Fruit fly (Drosophila melanogaster) whole organism, embryonic: ENCODE measurements around the gene mRpS10.
A peak's percentile ranks its signal among the peaks of the same experiment; 100 is the strongest.

Experiments used
- B-H1 ChIP-seq: fragments of 200-800 bp; sonication (Bioruptor generic); IDR thresholded peaks from 3 replicates; pipeline ENCODE4 v1.3.6; 2022; ENCODE audit warnings: missing biosample characterization, missing genetic modification characterization
- Bteb2 ChIP-seq: fragments of 200-800 bp; sonication (Bioruptor generic); optimal IDR thresholded peaks from 2 replicates; lab custom pipeline; 2016; ENCODE audit warnings: missing biosample characterization, missing genetic modification characterization
- CG10462 ChIP-seq: fragments of 200-800 bp; sonication (Bioruptor generic); optimal IDR thresholded peaks from 2 replicates; lab custom pipeline; 2016; ENCODE audit warnings: missing biosample characterization, missing genetic modification characterization
- CG10565 ChIP-seq: fragments of 200-800 bp; sonication (Bioruptor generic); optimal IDR thresholded peaks from 3 replicates; lab custom pipeline; 2016; ENCODE audit warnings: missing biosample characterization, mild to moderate bottlenecking, missing genetic modification characterization
- CG11695 ChIP-seq: fragments of 200-800 bp; sonication (Bioruptor generic); IDR thresholded peaks from 3 replicates; pipeline ENCODE4 v1.3.6; 2022; ENCODE audit warnings: missing biosample characterization, missing genetic modification characterization
- CG12236 ChIP-seq: fragments of 200-800 bp; sonication (Bioruptor generic); optimal IDR thresholded peaks from 2 replicates; lab custom pipeline; 2016; ENCODE audit warnings: missing biosample characterization, missing genetic modification characterization
- CG12659 ChIP-seq: fragments of 200-800 bp; sonication (Bioruptor generic); optimal IDR thresholded peaks from 3 replicates; lab custom pipeline; 2017; ENCODE audit warnings: mild to moderate bottlenecking, missing biosample characterization, missing genetic modification reagents, missing genetic modification characterization
- CG12744 ChIP-seq: fragments of 200-800 bp; sonication (Bioruptor generic); optimal IDR thresholded peaks from 2 replicates; lab custom pipeline; 2016; ENCODE audit warnings: missing biosample characterization, missing genetic modification characterization
- CG12769 ChIP-seq: fragments of 200-800 bp; sonication (Bioruptor generic); optimal IDR thresholded peaks from 2 replicates; lab custom pipeline; 2019; ENCODE audit warnings: missing biosample characterization, mild to moderate bottlenecking, missing genetic modification characterization, moderate library complexity
- CG1529 ChIP-seq: fragments of 200-800 bp; sonication (Bioruptor generic); optimal IDR thresholded peaks from 3 replicates; lab custom pipeline; 2018; ENCODE audit warnings: missing biosample characterization, missing genetic modification characterization
- CG2875 ChIP-seq: fragments of 200-800 bp; sonication (Bioruptor generic); optimal IDR thresholded peaks from 2 replicates; lab custom pipeline; 2017; ENCODE audit warnings: missing biosample characterization, mild to moderate bottlenecking, missing genetic modification characterization, missing genetic modification reagents
- CG31365 ChIP-seq: fragments of 200-800 bp; sonication (Bioruptor generic); optimal IDR thresholded peaks from 2 replicates; lab custom pipeline; 2018; ENCODE audit warnings: missing biosample characterization, mild to moderate bottlenecking, missing genetic modification characterization
- CG34224 ChIP-seq: fragments of 200-800 bp; sonication (Bioruptor generic); IDR thresholded peaks from 3 replicates; pipeline ENCODE4 v1.3.6; 2022; ENCODE audit warnings: missing biosample characterization, missing genetic modification characterization; ENCODE audit not compliant: partially characterized antibody
- CG34376 ChIP-seq: fragments of 200-800 bp; sonication (Bioruptor generic); optimal IDR thresholded peaks from 2 replicates; lab custom pipeline; 2018; ENCODE audit warnings: missing biosample characterization, mild to moderate bottlenecking, missing genetic modification characterization
- CG6175 ChIP-seq: fragments of 200-800 bp; sonication (Bioruptor generic); IDR thresholded peaks from 3 replicates; pipeline ENCODE4 v1.3.6; 2022; ENCODE audit warnings: missing biosample characterization, missing genetic modification characterization
- CG6272 ChIP-seq: fragments of 200-800 bp; sonication (Bioruptor generic); IDR thresholded peaks from 2 replicates; pipeline ENCODE4 v1.3.6; 2022; ENCODE audit warnings: missing biosample characterization, missing genetic modification characterization
- CG7745 ChIP-seq: fragments of 200-800 bp; sonication (Bioruptor generic); optimal IDR thresholded peaks from 2 replicates; lab custom pipeline; 2018; ENCODE audit warnings: missing biosample characterization, mild to moderate bottlenecking, missing genetic modification characterization, moderate library complexity
- CG8089 ChIP-seq: fragments of 200-800 bp; sonication (Bioruptor generic); optimal IDR thresholded peaks from 3 replicates; lab custom pipeline; 2016; ENCODE audit warnings: missing biosample characterization, missing genetic modification characterization
- CG8290 ChIP-seq, 3 experiments: fragments of 200-800 bp; sonication (Bioruptor generic); optimal IDR thresholded peaks; 2 replicates each; lab custom pipeline; 2016 to 2019; ENCODE audit warnings: missing biosample characterization in 3 of 3, missing genetic modification characterization in 3 of 3, mild to moderate bottlenecking in 2 of 3, moderate library complexity in 1 of 3
- CG8478 ChIP-seq: fragments of >200 bp; optimal IDR thresholded peaks from 2 replicates; lab custom pipeline; 2018
- CG9437 ChIP-seq: fragments of 200-800 bp; sonication (Bioruptor generic); optimal IDR thresholded peaks from 2 replicates; lab custom pipeline; 2018; ENCODE audit warnings: missing biosample characterization, mild to moderate bottlenecking, missing genetic modification characterization
- CTCF ChIP-seq: fragments of 200-800 bp; sonication (Bioruptor generic); optimal IDR thresholded peaks from 2 replicates; lab custom pipeline; 2017; ENCODE audit warnings: missing biosample characterization, mild to moderate bottlenecking, missing genetic modification characterization, moderate library complexity
- CoRest ChIP-seq: fragments of 200-800 bp; sonication (Bioruptor generic); optimal IDR thresholded peaks from 3 replicates; lab custom pipeline; 2018; ENCODE audit warnings: missing biosample characterization, mild to moderate bottlenecking, missing genetic modification characterization, moderate library complexity
- Dll ChIP-seq: fragments of 200-800 bp; sonication (Bioruptor generic); IDR thresholded peaks from 4 replicates; pipeline ENCODE4 v1.3.6; 2022; ENCODE audit warnings: missing biosample characterization, missing genetic modification characterization; ENCODE audit not compliant: partially characterized antibody
- GATAe ChIP-seq: fragments of 200-800 bp; sonication (Bioruptor generic); conservative IDR thresholded peaks from 2 replicates; pipeline ENCODE4 v1.3.6; 2022; ENCODE audit warnings: missing biosample characterization, missing genetic modification characterization
- HLH54F ChIP-seq: fragments of 200-800 bp; sonication (Bioruptor generic); optimal IDR thresholded peaks from 3 replicates; lab custom pipeline; 2016; ENCODE audit warnings: missing biosample characterization, missing genetic modification characterization
- Hey ChIP-seq: fragments of 200-800 bp; sonication (Bioruptor generic); optimal IDR thresholded peaks from 3 replicates; lab custom pipeline; 2018; ENCODE audit warnings: missing biosample characterization, mild to moderate bottlenecking, missing genetic modification characterization
- HmgZ ChIP-seq: fragments of 200-800 bp; sonication (Bioruptor generic); optimal IDR thresholded peaks from 2 replicates; lab custom pipeline; 2018; ENCODE audit warnings: missing biosample characterization, mild to moderate bottlenecking, missing genetic modification characterization
- Hr78 ChIP-seq, 2 experiments: fragments of 200-800 bp in 1 of 2; fragments of >200 bp in 1 of 2; sonication (Bioruptor generic) in 1 of 2; optimal IDR thresholded peaks; 2 replicates each; lab custom pipeline; 2017 to 2019; ENCODE audit warnings: missing biosample characterization in 2 of 2, missing genetic modification characterization in 2 of 2, mild to moderate bottlenecking in 1 of 2, moderate library complexity in 1 of 2
- MTF-1 ChIP-seq: fragments of 200-800 bp; sonication (Bioruptor generic); optimal IDR thresholded peaks from 2 replicates; lab custom pipeline; 2018; ENCODE audit warnings: missing biosample characterization, mild to moderate bottlenecking, missing genetic modification characterization, borderline replicate concordance
- Med ChIP-seq: fragments of 200-800 bp; sonication (Bioruptor generic); peaks from one replicate; lab custom pipeline; 2016; ENCODE audit warnings: missing biosample characterization, missing genetic modification characterization, mild to moderate bottlenecking, inconsistent platforms, moderate library complexity
- Nf-YB ChIP-seq: fragments of 200-800 bp; sonication (Bioruptor generic); optimal IDR thresholded peaks from 3 replicates; lab custom pipeline; 2019; ENCODE audit warnings: missing biosample characterization, mild to moderate bottlenecking, missing genetic modification characterization, moderate library complexity
- Oli ChIP-seq: fragments of 200-800 bp; sonication (Bioruptor generic); optimal IDR thresholded peaks from 2 replicates; lab custom pipeline; 2018; ENCODE audit warnings: missing biosample characterization, mild to moderate bottlenecking, missing genetic modification characterization, moderate library complexity
- Pdp1 ChIP-seq, 2 experiments: fragments of 200-800 bp; sonication (Bioruptor generic); optimal IDR thresholded peaks; 3 replicates each; lab custom pipeline; 2016; ENCODE audit warnings: missing biosample characterization in 2 of 2, missing genetic modification characterization in 2 of 2, mild to moderate bottlenecking in 1 of 2, moderate library complexity in 1 of 2
- Ssrp ChIP-seq: fragments of 200-800 bp; sonication (Bioruptor generic); optimal IDR thresholded peaks from 2 replicates; lab custom pipeline; 2018; ENCODE audit warnings: missing biosample characterization, mild to moderate bottlenecking, missing genetic modification characterization, moderate library complexity
- Vsx1 ChIP-seq: fragments of 200-800 bp; sonication (Bioruptor generic); optimal IDR thresholded peaks from 2 replicates; lab custom pipeline; 2017; ENCODE audit warnings: missing biosample characterization, mild to moderate bottlenecking, missing genetic modification characterization, missing genetic modification reagents
- ash1 ChIP-seq: fragments of 200-800 bp; sonication (Bioruptor generic); optimal IDR thresholded peaks from 2 replicates; lab custom pipeline; 2018; ENCODE audit warnings: missing biosample characterization, mild to moderate bottlenecking, missing genetic modification characterization
- crc ChIP-seq: fragments of 200-800 bp; sonication (Bioruptor generic); optimal IDR thresholded peaks from 2 replicates; lab custom pipeline; 2016; ENCODE audit warnings: missing biosample characterization, missing genetic modification characterization
- fd96Cb ChIP-seq: fragments of 200-800 bp; sonication (Bioruptor generic); optimal IDR thresholded peaks from 2 replicates; lab custom pipeline; 2018; ENCODE audit warnings: missing biosample characterization, mild to moderate bottlenecking, missing genetic modification characterization, moderate library complexity
- fu2 ChIP-seq: fragments of 200-800 bp; sonication (Bioruptor generic); optimal IDR thresholded peaks from 2 replicates; lab custom pipeline; 2016; ENCODE audit warnings: missing biosample characterization, missing genetic modification characterization
- grn ChIP-seq: fragments of 200-800 bp; sonication (Bioruptor generic); optimal IDR thresholded peaks from 3 replicates; lab custom pipeline; 2017; ENCODE audit warnings: missing biosample characterization, missing genetic modification characterization
- jigr1 ChIP-seq: fragments of 200-800 bp; sonication (Bioruptor generic); IDR thresholded peaks from 3 replicates; pipeline ENCODE4 v1.3.6; 2022; ENCODE audit warnings: missing biosample characterization, missing genetic modification characterization
- mirr ChIP-seq: fragments of 200-800 bp; sonication (Bioruptor generic); optimal IDR thresholded peaks from 3 replicates; lab custom pipeline; 2018; ENCODE audit warnings: missing biosample characterization, mild to moderate bottlenecking, missing genetic modification characterization
- otp ChIP-seq: fragments of 200-800 bp; sonication (Bioruptor generic); IDR thresholded peaks from 3 replicates; pipeline ENCODE4, ENCODE4 v1.3.6; 2022; ENCODE audit warnings: missing biosample characterization, missing genetic modification characterization
- prd ChIP-seq, 3 experiments: fragments of >200 bp in 2 of 3; fragments of 200-800 bp in 1 of 3; sonication (Bioruptor generic) in 1 of 3; optimal IDR thresholded peaks in 2 of 3; IDR thresholded peaks in 1 of 3; 2 replicates in 2 of 3; 3 replicates in 1 of 3; pipeline versions ENCODE4 v1.3.6 to Lab custom; 2017 to 2022; ENCODE audit warnings: missing biosample characterization in 1 of 3, missing genetic modification characterization in 1 of 3
- sd ChIP-seq: fragments of 200-800 bp; sonication (Bioruptor generic); optimal IDR thresholded peaks from 3 replicates; lab custom pipeline; 2018; ENCODE audit warnings: missing biosample characterization, mild to moderate bottlenecking, missing genetic modification characterization, moderate library complexity
- tgo ChIP-seq: fragments of 200-800 bp; sonication (Bioruptor generic); IDR thresholded peaks from 3 replicates; pipeline ENCODE4 v1.3.6; 2022; ENCODE audit warnings: missing biosample characterization, missing genetic modification characterization
- twi ChIP-seq: fragments of 200-800 bp; optimal IDR thresholded peaks from 2 replicates; lab custom pipeline; 2019; ENCODE audit warnings: missing biosample characterization, mild to moderate bottlenecking, missing genetic modification characterization, moderate library complexity
- zen ChIP-seq: fragments of 200-800 bp; sonication (Bioruptor generic); optimal IDR thresholded peaks from 3 replicates; lab custom pipeline; 2018; ENCODE audit warnings: missing biosample characterization, mild to moderate bottlenecking, missing genetic modification characterization, moderate library complexity

mRpS10 gene

dm6 chr3R:15198052-15198793, 31.2 kb upstream of the mRpS10 start (continued):
- TF ChIP-seq GATAe (peak; percentile 71), CG34224 (GFP tag; lab: Robert Waterston, UW) (no peak), CG10462 (GFP tag; lab: Kevin White, UChicago) (no peak), CG11695 (GFP tag; lab: Robert Waterston, UW) (0 out of 3 replicates have a peak, but pooled peaks have one; percentile 7), CG2875 (GFP tag; lab: Kevin White, UChicago) (no peak), sd (tag; lab: Kevin White, UChicago) (peak; percentile 36), Ssrp (tag; lab: Kevin White, UChicago) (no peak), twi (tag; lab: Kevin White, UChicago) (no peak), CTCF (no peak), zen (tag; lab: Kevin White, UChicago) (no peak), otp (GFP tag; lab: Robert Waterston, UW) (no peak), Hey (tag; lab: Kevin White, UChicago) (peak; percentile 26), Vsx1 (GFP tag; lab: Kevin White, UChicago) (peak; percentile 30), jigr1 (GFP tag; lab: Robert Waterston, UW) (no peak), CG31365 (tag; lab: Kevin White, UChicago) (no peak), Oli (tag; lab: Kevin White, UChicago) (no peak), Med (GFP tag; lab: Kevin White, UChicago) (peak; percentile 16), grn (GFP tag; lab: Kevin White, UChicago) (peak; percentile 37), CG8290 (GFP tag; optimal IDR thresholded peaks at IDR 0.05; lab: Kevin White, UChicago) (no peak), CG8290 (tag; optimal IDR thresholded peaks at IDR 0.05; lab: Kevin White, UChicago) (peak in 1 of 2 experiments; percentile 8), Nf-YB (GFP tag; lab: Kevin White, UChicago) (no peak), fu2 (GFP tag; lab: Kevin White, UChicago) (no peak), CG34376 (peak; percentile 65), CG6272 (no peak), crc (GFP tag; lab: Kevin White, UChicago) (no peak), CG12769 (tag; lab: Kevin White, UChicago) (no peak), Pdp1 (GFP tag; optimal IDR thresholded peaks at IDR 0.05; lab: Kevin White, UChicago) (peak in 1 of 2 experiments; percentile 42), Dll (GFP tag; lab: Robert Waterston, UW) (no peak), CG8089 (no peak), ash1 (no peak), CG1529 (GFP tag; lab: Kevin White, UChicago) (no peak), mirr (GFP tag; lab: Kevin White, UChicago) (peak; percentile 92), MTF-1 (GFP tag; lab: Kevin White, UChicago) (no peak), HmgZ (tag; lab: Kevin White, UChicago) (peak; percentile 19), prd (optimal IDR thresholded peaks at IDR 0.05; lab: Kevin White, UChicago) (no peak), prd (GFP tag; IDR thresholded peaks at IDR 0.05; lab: Robert Waterston, UW) (no peak), fd96Cb (tag; lab: Kevin White, UChicago) (no peak), Hr78 (GFP tag; optimal IDR thresholded peaks at IDR 0.05; lab: Kevin White, UChicago) (peak in 1 of 2 experiments; percentile 17), HLH54F (GFP tag; lab: Kevin White, UChicago) (no peak), CG7745 (tag; lab: Kevin White, UChicago) (no peak), CG10565 (GFP tag; lab: Kevin White, UChicago) (no peak), B-H1 (GFP tag; lab: Robert Waterston, UW) (no peak), CG9437 (GFP tag; lab: Kevin White, UChicago) (no peak), CG12744 (GFP tag; lab: Kevin White, UChicago) (no peak), CG8478 (lab: Kevin White, UChicago) (no peak), CG12236 (GFP tag; lab: Kevin White, UChicago) (no peak), CG12659 (GFP tag; lab: Kevin White, UChicago) (no peak), CoRest (tag; lab: Kevin White, UChicago) (no peak), Bteb2 (GFP tag; lab: Kevin White, UChicago) (no peak), CG6175 (0 out of 3 replicates have a peak, but pooled peaks have one; percentile 27), tgo (GFP tag; lab: Robert Waterston, UW) (no peak)
